Fruit fly (Drosophila melanogaster) S2 (cell line): ENCODE data around the gene Cyp309a2.

ENCODE experiments used
- CG8478 ChIP-seq: fragments of >200 bp; optimal IDR thresholded peaks from 2 replicates; lab custom pipeline; 2018
- CTCF ChIP-seq, 2 experiments: fragments of >200 bp; optimal IDR thresholded peaks; 2 replicates each; lab custom pipeline; 2018

DNA sequence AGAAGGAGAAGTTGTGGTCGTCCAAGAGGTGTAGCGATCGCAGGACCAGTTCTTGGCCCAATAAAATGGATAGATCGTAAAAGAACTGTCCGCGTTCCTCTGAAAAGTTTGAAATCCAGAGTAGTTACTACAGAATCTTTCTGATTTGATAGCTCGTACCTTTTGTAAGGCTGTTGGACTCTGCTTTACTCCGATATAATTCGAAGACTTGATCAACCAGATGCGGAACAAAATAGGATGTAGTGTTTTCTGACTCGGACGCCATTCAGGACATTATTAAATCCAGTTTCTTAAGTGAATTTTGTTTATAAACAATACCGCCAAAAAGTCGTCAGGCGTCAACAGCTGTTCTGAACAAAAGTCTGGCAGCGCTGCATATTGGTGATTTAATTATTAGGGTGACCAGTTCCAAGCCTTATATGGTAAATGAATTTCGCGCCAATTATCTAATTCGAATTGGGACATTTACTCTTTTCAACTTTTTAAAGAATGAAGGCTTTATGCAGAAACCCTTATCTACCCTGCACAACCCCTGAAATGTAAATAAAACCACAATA lies 2.0 kb upstream of the Cyp309a2 start, which contains the start of the genes Rad1 and Sws1:
- TF ChIP-seq CTCF (optimal IDR thresholded peaks at IDR 0.05; lab: Kevin White, UChicago) (no peak), CG8478 (lab: Kevin White, UChicago) (no peak)
